Worm (Caenorhabditis elegans) whole organism, L2 larva: ENCODE data around the gene vab-19.

Source experiments
- aly-2 ChIP-seq: fragments of 150-350 bp; optimal IDR thresholded peaks from 2 replicates; lab custom pipeline; 2014; ENCODE audit warnings: missing biosample characterization, missing genetic modification characterization
- blmp-1 ChIP-seq: sonication (generic microtip); optimal IDR thresholded peaks from 2 replicates; lab custom pipeline; 2017; ENCODE audit warnings: missing genetic modification characterization, mild to moderate bottlenecking, missing compliant biosample characterization, antibody characterized with exemption, moderate library complexity; ENCODE audit not compliant: insufficient read depth
- ceh-82 ChIP-seq: fragments of 150-350 bp; optimal IDR thresholded peaks from 2 replicates; lab custom pipeline; 2014; ENCODE audit warnings: missing biosample characterization, missing genetic modification characterization
- ztf-4 ChIP-seq: fragments of 150-350 bp; optimal IDR thresholded peaks from 2 replicates; lab custom pipeline; 2014; ENCODE audit warnings: missing biosample characterization, missing genetic modification characterization

ce11 chrII:2436757-2437156, 6.3 kb upstream of the vab-19 start:
- TF ChIP-seq ztf-4 = no peak
- no peak for TF ChIP-seq ceh-82
- no peak for TF ChIP-seq blmp-1 (tag; lab: Kevin White, UChicago)
- no peak for TF ChIP-seq aly-2 (tag; lab: Kevin White, UChicago)
